Worm (Caenorhabditis elegans) whole organism, young adult: Measurements from ENCODE around the gene C06A12.8.
A peak's percentile ranks its signal among the peaks of the same experiment; 100 is the strongest.

Source experiments
- B0261.1 ChIP-seq: sonication (generic microtip); optimal IDR thresholded peaks from 2 replicates; lab custom pipeline; 2016; ENCODE audit warnings: mild to moderate bottlenecking, missing genetic modification characterization, moderate library complexity, missing compliant biosample characterization
- C17E4.6 ChIP-seq: fragments of 200-800 bp; sonication (Bioruptor generic); IDR thresholded peaks from 2 replicates; pipeline ENCODE4 v1.3.6; 2022; ENCODE audit warnings: missing genetic modification reagents, missing genetic modification characterization, missing compliant biosample characterization
- F23B12.7 ChIP-seq: sonication (generic microtip); optimal IDR thresholded peaks from 2 replicates; lab custom pipeline; 2017; ENCODE audit warnings: missing genetic modification characterization, mild to moderate bottlenecking, missing compliant biosample characterization, antibody characterized with exemption, moderate library complexity; ENCODE audit not compliant: insufficient read depth
- F52B5.7 ChIP-seq: sonication (generic microtip); optimal IDR thresholded peaks from 2 replicates; lab custom pipeline; 2016; ENCODE audit warnings: mild to moderate bottlenecking, missing genetic modification characterization, missing compliant biosample characterization
- F57C9.4 ChIP-seq: sonication (generic microtip); optimal IDR thresholded peaks from 2 replicates; lab custom pipeline; 2017; ENCODE audit warnings: mild to moderate bottlenecking, missing genetic modification characterization, missing compliant biosample characterization
- Y53F4B.3 ChIP-seq: fragments of 200-800 bp; sonication (Bioruptor generic); IDR thresholded peaks from 2 replicates; pipeline ENCODE4 v1.3.6; 2022; ENCODE audit warnings: missing genetic modification reagents, missing genetic modification characterization, missing compliant biosample characterization
- ZK185.1 ChIP-seq: sonication (generic microtip); optimal IDR thresholded peaks from 2 replicates; lab custom pipeline; 2016; ENCODE audit warnings: mild to moderate bottlenecking, missing genetic modification characterization, missing compliant biosample characterization; ENCODE audit not compliant: poor library complexity, severe bottlenecking
- ama-1 ChIP-seq, 3 experiments: fragments of 150-350 bp in 1 of 3; sonication (generic microtip) in 2 of 3; optimal IDR thresholded peaks; 2 replicates each; lab custom pipeline; 2014 to 2018; ENCODE audit warnings: missing biosample characterization in 2 of 3, missing genetic modification characterization in 2 of 3, missing genetic modification reagents in 2 of 3
- attf-6 ChIP-seq: fragments of 200-800 bp; sonication (Bioruptor generic); IDR thresholded peaks from 2 replicates; pipeline ENCODE4 v1.3.6; 2022; ENCODE audit warnings: missing genetic modification reagents, missing genetic modification characterization, missing compliant biosample characterization
- ccch-3 ChIP-seq: fragments of 200-800 bp; sonication (Bioruptor generic); optimal IDR thresholded peaks from 2 replicates; lab custom pipeline; 2018; ENCODE audit warnings: mild to moderate bottlenecking, missing genetic modification characterization, missing compliant biosample characterization
- cebp-1 ChIP-seq, 2 experiments: fragments of 200-800 bp in 1 of 2; sonication (Bioruptor generic) in 1 of 2; sonication (generic microtip) in 1 of 2; IDR thresholded peaks in 1 of 2; optimal IDR thresholded peaks in 1 of 2; 2 replicates each; pipeline versions ENCODE4 v1.3.6 to Lab custom; 2017 to 2022; ENCODE audit warnings: missing compliant biosample characterization in 2 of 2, missing genetic modification characterization in 2 of 2, mild to moderate bottlenecking in 1 of 2, missing genetic modification reagents in 1 of 2, moderate library complexity in 1 of 2
- cebp-2 ChIP-seq: fragments of 200-800 bp; sonication (Bioruptor generic); IDR thresholded peaks from 2 replicates; pipeline ENCODE4 v1.3.6; 2022; ENCODE audit warnings: missing genetic modification characterization, missing compliant biosample characterization
- ceh-27 ChIP-seq: fragments of 200-800 bp; sonication (Bioruptor generic); optimal IDR thresholded peaks from 2 replicates; lab custom pipeline; 2018; ENCODE audit warnings: mild to moderate bottlenecking, missing genetic modification characterization, moderate library complexity, missing compliant biosample characterization
- ceh-79 ChIP-seq: sonication (generic microtip); optimal IDR thresholded peaks from 2 replicates; lab custom pipeline; 2017; ENCODE audit warnings: mild to moderate bottlenecking, missing genetic modification characterization, missing compliant biosample characterization
- ceh-91 ChIP-seq: fragments of 200-800 bp; sonication (Bioruptor generic); IDR thresholded peaks from 2 replicates; pipeline ENCODE4 v1.3.6; 2022; ENCODE audit warnings: missing genetic modification reagents, missing genetic modification characterization, missing compliant biosample characterization
- chd-7 ChIP-seq: sonication (generic microtip); optimal IDR thresholded peaks from 2 replicates; lab custom pipeline; 2016; ENCODE audit warnings: mild to moderate bottlenecking, missing genetic modification characterization, moderate library complexity, missing compliant biosample characterization
- die-1 ChIP-seq: sonication (generic microtip); optimal IDR thresholded peaks from 2 replicates; lab custom pipeline; 2016; ENCODE audit warnings: missing genotype, mild to moderate bottlenecking, missing genetic modification characterization, missing compliant biosample characterization
- efl-1 ChIP-seq: fragments of 150-350 bp; optimal IDR thresholded peaks from 2 replicates; lab custom pipeline; 2014; ENCODE audit warnings: missing biosample characterization, missing genetic modification reagents, missing genetic modification characterization
- ekl-4 ChIP-seq: fragments of 200-800 bp; sonication (Bioruptor generic); IDR thresholded peaks from 2 replicates; pipeline ENCODE4 v1.3.6; 2022; ENCODE audit warnings: missing genetic modification reagents, missing genetic modification characterization, missing compliant biosample characterization
- gei-17 ChIP-seq: fragments of 200-800 bp; sonication (Bioruptor generic); optimal IDR thresholded peaks from 2 replicates; lab custom pipeline; 2018; ENCODE audit warnings: mild to moderate bottlenecking, missing genetic modification characterization, missing compliant biosample characterization
- hmg-20 ChIP-seq: fragments of 200-800 bp; sonication (Bioruptor generic); IDR thresholded peaks from 2 replicates; pipeline ENCODE4 v1.3.6; 2022; ENCODE audit warnings: missing genetic modification reagents, missing genetic modification characterization, missing compliant biosample characterization
- lin-26 ChIP-seq: fragments of 200-800 bp; sonication (Bioruptor generic); IDR thresholded peaks from 2 replicates; pipeline ENCODE4 v1.3.6; 2022; ENCODE audit warnings: missing genetic modification reagents, missing genetic modification characterization, missing compliant biosample characterization
- lin-35 ChIP-seq, 3 experiments: fragments of 150-350 bp in 2 of 3; sonication (generic microtip) in 1 of 3; optimal IDR thresholded peaks; 2 replicates each; lab custom pipeline; 2014 to 2018; ENCODE audit warnings: missing biosample characterization in 3 of 3, missing genetic modification characterization in 3 of 3, missing genetic modification reagents in 3 of 3
- lin-54 ChIP-seq: fragments of 200-800 bp; sonication (Bioruptor generic); optimal IDR thresholded peaks from 2 replicates; lab custom pipeline; 2018; ENCODE audit warnings: mild to moderate bottlenecking, missing genetic modification characterization, missing compliant biosample characterization
- lsy-27 ChIP-seq: sonication (generic microtip); optimal IDR thresholded peaks from 2 replicates; lab custom pipeline; 2017; ENCODE audit warnings: missing genetic modification characterization, mild to moderate bottlenecking, missing compliant biosample characterization, antibody characterized with exemption, missing genotype, borderline replicate concordance; ENCODE audit not compliant: insufficient read depth
- mcd-1 ChIP-seq: fragments of 200-800 bp; sonication (Bioruptor generic); IDR thresholded peaks from 2 replicates; pipeline ENCODE4 v1.3.6; 2022; ENCODE audit warnings: missing genetic modification reagents, missing genetic modification characterization, missing compliant biosample characterization
- mes-4 ChIP-seq: sonication (generic microtip); optimal IDR thresholded peaks from 2 replicates; lab custom pipeline; 2016; ENCODE audit warnings: missing genotype, missing genetic modification characterization, missing compliant biosample characterization
- mxl-1 ChIP-seq: sonication (generic microtip); optimal IDR thresholded peaks from 2 replicates; lab custom pipeline; 2016; ENCODE audit warnings: missing genetic modification characterization, missing compliant biosample characterization
- nfya-2 ChIP-seq: fragments of 200-800 bp; sonication (Bioruptor generic); IDR thresholded peaks from 2 replicates; pipeline ENCODE4 v1.3.6; 2022; ENCODE audit warnings: missing genetic modification reagents, missing genetic modification characterization, missing compliant biosample characterization
- nhr-80 ChIP-seq: sonication (generic microtip); optimal IDR thresholded peaks from 2 replicates; lab custom pipeline; 2016; ENCODE audit warnings: missing genetic modification characterization, missing compliant biosample characterization
- snpc-3.4 ChIP-seq: sonication (generic microtip); optimal IDR thresholded peaks from 2 replicates; lab custom pipeline; 2017; ENCODE audit warnings: missing genetic modification characterization, mild to moderate bottlenecking, missing compliant biosample characterization, antibody characterized with exemption, moderate library complexity, missing genotype, missing genetic modification reagents
- snpc-4 ChIP-seq, 5 experiments: fragments of 150-350 bp in 1 of 5; sonication (generic microtip) in 4 of 5; optimal IDR thresholded peaks; 2 replicates each; lab custom pipeline; 2014 to 2018; ENCODE audit warnings: missing genetic modification characterization in 5 of 5, missing biosample characterization in 3 of 5, antibody characterized with exemption in 2 of 5, mild to moderate bottlenecking in 2 of 5, missing compliant biosample characterization in 2 of 5, missing genotype in 2 of 5, moderate library complexity in 2 of 5, missing genetic modification reagents in 1 of 5
- tlf-1 ChIP-seq: fragments of 200-800 bp; sonication (Bioruptor generic); optimal IDR thresholded peaks from 2 replicates; lab custom pipeline; 2018; ENCODE audit warnings: mild to moderate bottlenecking, missing genetic modification characterization, missing compliant biosample characterization
- xnd-1 ChIP-seq: sonication (generic microtip); optimal IDR thresholded peaks from 2 replicates; lab custom pipeline; 2016; ENCODE audit warnings: missing genotype, missing genetic modification reagents, missing genetic modification characterization, missing compliant biosample characterization
- zfh-2 ChIP-seq: fragments of 200-800 bp; sonication (Bioruptor generic); conservative IDR thresholded peaks from 2 replicates; pipeline ENCODE4 v1.3.6; 2022; ENCODE audit warnings: missing genetic modification reagents, missing genetic modification characterization, missing compliant biosample characterization
- ztf-22 ChIP-seq: fragments of 200-800 bp; sonication (Bioruptor generic); optimal IDR thresholded peaks from 2 replicates; lab custom pipeline; 2018; ENCODE audit warnings: mild to moderate bottlenecking, missing genetic modification characterization, moderate library complexity, missing compliant biosample characterization
- ztf-25 ChIP-seq: fragments of 200-800 bp; sonication (Bioruptor generic); IDR thresholded peaks from 2 replicates; pipeline ENCODE4 v1.3.6; 2022; ENCODE audit warnings: missing genetic modification reagents, missing genetic modification characterization, missing compliant biosample characterization
- ztf-28 ChIP-seq: fragments of 200-800 bp; sonication (Bioruptor generic); IDR thresholded peaks from 2 replicates; pipeline ENCODE4 v1.3.6; 2022; ENCODE audit warnings: missing genetic modification reagents, missing genetic modification characterization, missing compliant biosample characterization

C06A12.8 gene

ce11 chrIV:17442503-17442902 lies 5.4 kb downstream of the C06A12.8 start, which contains the start of gene F11E6.11 (continued):
- no peak for TF ChIP-seq chd-7 (tag; lab: Kevin White, UChicago)
- no peak for TF ChIP-seq F52B5.7 (tag; lab: Kevin White, UChicago)
- TF ChIP-seq ceh-79 (tag; lab: Kevin White, UChicago) = no peak

ce11 chrIV:17448319-17448718 lies 11.2 kb downstream of the C06A12.8 start:
- peak; percentile 70 for TF ChIP-seq nhr-80
- no peak for TF ChIP-seq cebp-2 (GFP tag; lab: Robert Waterston, UW)

ce11 chrIV:17450443-17450842 lies 13.3 kb downstream of the C06A12.8 start, which contains the start of gene F11E6.8:
TSS of gene F11E6.8 (minus strand) at chrIV:17450543.
- TF ChIP-seq snpc-4 (GFP tag; optimal IDR thresholded peaks at IDR 0.05; lab: Kevin White, UChicago) = no peak
- TF ChIP-seq snpc-4 (tag; optimal IDR thresholded peaks at IDR 0.05; lab: Kevin White, UChicago) = no peak
- no peak for TF ChIP-seq ztf-28 (GFP tag; lab: Robert Waterston, UW)
- TF ChIP-seq efl-1 = no peak
- no peak for TF ChIP-seq mcd-1
- no peak for TF ChIP-seq mes-4 (tag; lab: Kevin White, UChicago)
- no peak for TF ChIP-seq ceh-91 (GFP tag; lab: Robert Waterston, UW)
- TF ChIP-seq ama-1 (optimal IDR thresholded peaks at IDR 0.05; lab: Kevin White, UChicago) = no peak
- TF ChIP-seq ama-1 (GFP tag; optimal IDR thresholded peaks at IDR 0.05; lab: Kevin White, UChicago) = no peak
- TF ChIP-seq gei-17 (GFP tag; lab: Kevin White, UChicago) = no peak
- TF ChIP-seq nfya-2 = no peak
- no peak for TF ChIP-seq snpc-3.4
- no peak for TF ChIP-seq ztf-22
- TF ChIP-seq Y53F4B.3 (GFP tag; lab: Robert Waterston, UW) = no peak
- TF ChIP-seq F57C9.4 = no peak
- TF ChIP-seq ZK185.1 (tag; lab: Kevin White, UChicago) = no peak
- no peak for TF ChIP-seq cebp-1 (GFP tag; IDR thresholded peaks at IDR 0.05; lab: Robert Waterston, UW)
- TF ChIP-seq cebp-1 (tag; optimal IDR thresholded peaks at IDR 0.05; lab: Kevin White, UChicago) = no peak
- TF ChIP-seq mxl-1 (tag; lab: Kevin White, UChicago) = no peak

- TF ChIP-seq lin-54 (GFP tag; lab: Kevin White, UChicago) (no peak), ztf-25 (no peak)
- TF ChIP-seq, all 124 proteins: peak for 0
Observed at ce11 chrIV:17453200-17453599, 16.1 kb downstream of the C06A12.8 start.

ce11 chrIV:17453996-17454395 lies 16.9 kb downstream of the C06A12.8 start:
- TF ChIP-seq ccch-3 (GFP tag; lab: Kevin White, UChicago) (no peak), die-1 (tag; lab: Kevin White, UChicago) (no peak), ceh-91 (GFP tag; lab: Robert Waterston, UW) (no peak), C17E4.6 (GFP tag; lab: Robert Waterston, UW) (no peak), lin-35 (GFP tag; optimal IDR thresholded peaks at IDR 0.05; lab: Kevin White, UChicago) (no peak), zfh-2 (GFP tag; lab: Robert Waterston, UW) (no peak), tlf-1 (GFP tag; lab: Kevin White, UChicago) (no peak), cebp-1 (GFP tag; IDR thresholded peaks at IDR 0.05; lab: Robert Waterston, UW) (no peak), cebp-1 (tag; optimal IDR thresholded peaks at IDR 0.05; lab: Kevin White, UChicago) (no peak), xnd-1 (no peak), ceh-27 (GFP tag; lab: Kevin White, UChicago) (no peak), B0261.1 (no peak), hmg-20 (GFP tag; lab: Robert Waterston, UW) (no peak), F23B12.7 (tag; lab: Kevin White, UChicago) (no peak), ekl-4 (GFP tag; lab: Robert Waterston, UW) (no peak), snpc-3.4 (no peak), lin-26 (GFP tag; lab: Robert Waterston, UW) (no peak), attf-6 (GFP tag; lab: Robert Waterston, UW) (no peak), lsy-27 (no peak)
